Fruit fly (Drosophila melanogaster) whole organism, embryonic: ENCODE measurements around the gene Rbp1-like.

Experiments used
- Atf-2 ChIP-seq: fragments of 200-800 bp; sonication (Bioruptor generic); optimal IDR thresholded peaks from 2 replicates; lab custom pipeline; 2016; ENCODE audit warnings: missing biosample characterization, missing genetic modification characterization
- B-H1 ChIP-seq: fragments of 200-800 bp; sonication (Bioruptor generic); IDR thresholded peaks from 3 replicates; pipeline ENCODE4 v1.3.6; 2022; ENCODE audit warnings: missing biosample characterization, missing genetic modification characterization
- B-H2 ChIP-seq: fragments of 200-800 bp; sonication (Bioruptor generic); optimal IDR thresholded peaks from 2 replicates; lab custom pipeline; 2018; ENCODE audit warnings: missing biosample characterization, mild to moderate bottlenecking, missing genetic modification characterization
- Bgb ChIP-seq: fragments of 200-800 bp; sonication (Bioruptor generic); IDR thresholded peaks from 2 replicates; pipeline ENCODE4 v1.3.6; 2022; ENCODE audit warnings: missing biosample characterization, missing genetic modification characterization; ENCODE audit not compliant: partially characterized antibody
- CG10274 ChIP-seq: fragments of 200-800 bp; sonication (Bioruptor generic); optimal IDR thresholded peaks from 3 replicates; lab custom pipeline; 2017; ENCODE audit warnings: missing biosample characterization, mild to moderate bottlenecking, missing genetic modification characterization
- CG10321 ChIP-seq: fragments of 200-800 bp; sonication (Bioruptor generic); IDR thresholded peaks from 2 replicates; pipeline ENCODE4 v1.3.6; 2022; ENCODE audit warnings: missing biosample characterization, missing genetic modification characterization
- CG10654 ChIP-seq: fragments of 200-800 bp; sonication (Bioruptor generic); optimal IDR thresholded peaks from 2 replicates; lab custom pipeline; 2016; ENCODE audit warnings: missing biosample characterization, missing genetic modification characterization
- CG11560 ChIP-seq: fragments of 200-800 bp; sonication (Bioruptor generic); IDR thresholded peaks from 3 replicates; pipeline ENCODE4 v1.3.6; 2022; ENCODE audit warnings: missing biosample characterization, missing genetic modification characterization
- CG11695 ChIP-seq: fragments of 200-800 bp; sonication (Bioruptor generic); IDR thresholded peaks from 3 replicates; pipeline ENCODE4 v1.3.6; 2022; ENCODE audit warnings: missing biosample characterization, missing genetic modification characterization
- CG12104 ChIP-seq: fragments of 200-800 bp; sonication (Bioruptor generic); optimal IDR thresholded peaks from 3 replicates; lab custom pipeline; 2016; ENCODE audit warnings: missing biosample characterization, missing genetic modification characterization
- CG12769 ChIP-seq: fragments of 200-800 bp; sonication (Bioruptor generic); optimal IDR thresholded peaks from 2 replicates; lab custom pipeline; 2019; ENCODE audit warnings: missing biosample characterization, mild to moderate bottlenecking, missing genetic modification characterization, moderate library complexity
- CG13287 ChIP-seq: fragments of 200-800 bp; sonication (Bioruptor generic); IDR thresholded peaks from 2 replicates; pipeline ENCODE4 v1.3.6; 2022; ENCODE audit warnings: missing biosample characterization, missing genetic modification characterization; ENCODE audit not compliant: partially characterized antibody
- CG14441 ChIP-seq: fragments of 200-800 bp; sonication (Bioruptor generic); IDR thresholded peaks from 2 replicates; pipeline ENCODE4 v1.3.6; 2022; ENCODE audit warnings: missing biosample characterization, missing genetic modification characterization
- CG15696 ChIP-seq: fragments of 200-800 bp; sonication (Bioruptor generic); optimal IDR thresholded peaks from 2 replicates; lab custom pipeline; 2019; ENCODE audit warnings: missing biosample characterization, mild to moderate bottlenecking, missing genetic modification characterization, moderate library complexity
- CG2202 ChIP-seq: fragments of 200-800 bp; sonication (Bioruptor generic); optimal IDR thresholded peaks from 2 replicates; lab custom pipeline; 2018; ENCODE audit warnings: missing biosample characterization, mild to moderate bottlenecking, missing genetic modification characterization
- CG5245 ChIP-seq: fragments of 200-800 bp; sonication (Bioruptor generic); optimal IDR thresholded peaks from 3 replicates; lab custom pipeline; 2016; ENCODE audit warnings: missing biosample characterization, missing genetic modification characterization
- CG5953 ChIP-seq: fragments of 200-800 bp; sonication (Bioruptor generic); IDR thresholded peaks from 2 replicates; pipeline ENCODE4 v1.3.6; 2022; ENCODE audit warnings: missing biosample characterization, missing genetic modification characterization
- CG8359 ChIP-seq: fragments of 200-800 bp; sonication (Bioruptor generic); optimal IDR thresholded peaks from 2 replicates; lab custom pipeline; 2017; ENCODE audit warnings: missing biosample characterization, mild to moderate bottlenecking, missing genetic modification characterization, borderline replicate concordance
- CG8765 ChIP-seq: fragments of 200-800 bp; sonication (Bioruptor generic); IDR thresholded peaks from 2 replicates; pipeline ENCODE4 v1.3.6; 2022; ENCODE audit warnings: missing biosample characterization, missing genetic modification characterization
- CTCF ChIP-seq: fragments of 200-800 bp; sonication (Bioruptor generic); optimal IDR thresholded peaks from 2 replicates; lab custom pipeline; 2017; ENCODE audit warnings: missing biosample characterization, mild to moderate bottlenecking, missing genetic modification characterization, moderate library complexity
- Doc2 ChIP-seq: fragments of 200-800 bp; sonication (Bioruptor generic); IDR thresholded peaks from 2 replicates; pipeline ENCODE4 v1.3.6; 2022; ENCODE audit warnings: missing biosample characterization, missing genetic modification characterization
- Doc3 ChIP-seq: fragments of 200-800 bp; sonication (Bioruptor generic); IDR thresholded peaks from 3 replicates; pipeline ENCODE4 v1.3.6; 2022; ENCODE audit warnings: missing biosample characterization, missing genetic modification characterization; ENCODE audit not compliant: partially characterized antibody
- ERR ChIP-seq: fragments of 200-800 bp; sonication (Bioruptor generic); optimal IDR thresholded peaks from 2 replicates; lab custom pipeline; 2016; ENCODE audit warnings: missing biosample characterization, missing genetic modification characterization
- Elba2 ChIP-seq: fragments of 200-800 bp; sonication (Bioruptor generic); optimal IDR thresholded peaks from 3 replicates; lab custom pipeline; 2016; ENCODE audit warnings: missing biosample characterization, missing genetic modification characterization
- Fer1 ChIP-seq: fragments of 200-800 bp; sonication (Bioruptor generic); optimal IDR thresholded peaks from 2 replicates; lab custom pipeline; 2017; ENCODE audit warnings: missing biosample characterization, mild to moderate bottlenecking, missing genetic modification characterization
- Lim3 ChIP-seq: fragments of 200-800 bp; sonication (Bioruptor generic); IDR thresholded peaks from 2 replicates; pipeline ENCODE4 v1.3.6; 2022; ENCODE audit warnings: missing biosample characterization, missing genetic modification characterization
- MESR4 ChIP-seq: fragments of 200-800 bp; sonication (Bioruptor generic); optimal IDR thresholded peaks from 2 replicates; lab custom pipeline; 2018; ENCODE audit warnings: missing biosample characterization, mild to moderate bottlenecking, missing genetic modification characterization, moderate library complexity
- Med ChIP-seq: fragments of 200-800 bp; sonication (Bioruptor generic); peaks from one replicate; lab custom pipeline; 2016; ENCODE audit warnings: missing biosample characterization, missing genetic modification characterization, mild to moderate bottlenecking, inconsistent platforms, moderate library complexity
- NK7.1 ChIP-seq: fragments of 200-800 bp; sonication (Bioruptor generic); optimal IDR thresholded peaks from 3 replicates; lab custom pipeline; 2016; ENCODE audit warnings: missing biosample characterization, missing genetic modification characterization
- Neu2 ChIP-seq: fragments of 200-800 bp; sonication (Bioruptor generic); optimal IDR thresholded peaks from 3 replicates; lab custom pipeline; 2016; ENCODE audit warnings: missing biosample characterization, missing genetic modification characterization, borderline replicate concordance
- PHDP ChIP-seq: fragments of 200-800 bp; sonication (Bioruptor generic); optimal IDR thresholded peaks from 3 replicates; lab custom pipeline; 2018; ENCODE audit warnings: missing biosample characterization, mild to moderate bottlenecking, missing genetic modification characterization, moderate library complexity
- Six4 ChIP-seq: fragments of 200-800 bp; sonication (Bioruptor generic); optimal IDR thresholded peaks from 2 replicates; lab custom pipeline; 2016; ENCODE audit warnings: missing biosample characterization, missing genetic modification characterization
- TFAM ChIP-seq: fragments of 200-800 bp; sonication (Bioruptor generic); optimal IDR thresholded peaks from 2 replicates; lab custom pipeline; 2017; ENCODE audit warnings: missing biosample characterization, missing genetic modification characterization, inconsistent platforms
- ab ChIP-seq: fragments of 200-800 bp; sonication (Bioruptor generic); optimal IDR thresholded peaks from 2 replicates; lab custom pipeline; 2016; ENCODE audit warnings: missing biosample characterization, missing genetic modification characterization
- ara ChIP-seq: fragments of 200-800 bp; sonication (Bioruptor generic); IDR thresholded peaks from 2 replicates; pipeline ENCODE4 v1.3.6; 2022; ENCODE audit warnings: missing biosample characterization, missing genetic modification characterization
- btn ChIP-seq: fragments of 200-800 bp; sonication (Bioruptor generic); optimal IDR thresholded peaks from 2 replicates; lab custom pipeline; 2016; ENCODE audit warnings: missing biosample characterization, missing genetic modification characterization
- cad ChIP-seq: fragments of >200 bp; optimal IDR thresholded peaks from 2 replicates; lab custom pipeline; 2017; ENCODE audit warnings: missing biosample characterization, missing genetic modification characterization
- chm ChIP-seq: fragments of 200-800 bp; sonication (Bioruptor generic); IDR thresholded peaks from 2 replicates; pipeline ENCODE4 v1.3.6; 2022; ENCODE audit warnings: missing biosample characterization, missing genetic modification characterization
- crp ChIP-seq, 2 experiments: fragments of 200-800 bp; sonication (Bioruptor generic); optimal IDR thresholded peaks; 2 replicates in 1 of 2; 3 replicates in 1 of 2; lab custom pipeline; 2017; ENCODE audit warnings: missing biosample characterization in 2 of 2, missing genetic modification characterization in 2 of 2, mild to moderate bottlenecking in 1 of 2, moderate library complexity in 1 of 2
- dati ChIP-seq: fragments of 200-800 bp; sonication (Bioruptor generic); IDR thresholded peaks from 2 replicates; pipeline ENCODE4 v1.3.6; 2022; ENCODE audit warnings: missing biosample characterization, missing genetic modification characterization
- dimm ChIP-seq: fragments of 200-800 bp; sonication (Bioruptor generic); IDR thresholded peaks from 2 replicates; pipeline ENCODE4 v1.3.6; 2022; ENCODE audit warnings: missing biosample characterization, missing genetic modification characterization
- dmrt11E ChIP-seq: fragments of 200-800 bp; sonication (Bioruptor generic); optimal IDR thresholded peaks from 3 replicates; lab custom pipeline; 2018; ENCODE audit warnings: missing biosample characterization, mild to moderate bottlenecking, missing genetic modification characterization, moderate library complexity
- eyg ChIP-seq: fragments of 200-800 bp; sonication (Bioruptor generic); optimal IDR thresholded peaks from 3 replicates; lab custom pipeline; 2016; ENCODE audit warnings: missing biosample characterization, missing genetic modification characterization
- gro ChIP-seq: fragments of 200-800 bp; sonication (Bioruptor generic); optimal IDR thresholded peaks from 2 replicates; lab custom pipeline; 2016; ENCODE audit warnings: missing biosample characterization, missing genetic modification characterization
- kni ChIP-seq: fragments of 200-800 bp; sonication (Bioruptor generic); optimal IDR thresholded peaks from 3 replicates; lab custom pipeline; 2017; ENCODE audit warnings: mild to moderate bottlenecking, missing biosample characterization, missing genetic modification reagents, missing genetic modification characterization
- phol ChIP-seq: fragments of 200-800 bp; sonication (Bioruptor generic); optimal IDR thresholded peaks from 3 replicates; lab custom pipeline; 2018; ENCODE audit warnings: missing biosample characterization, mild to moderate bottlenecking, missing genetic modification characterization, moderate library complexity
- sc ChIP-seq, 3 experiments: fragments of >200 bp in 2 of 3; fragments of 200-800 bp in 1 of 3; sonication (Bioruptor generic) in 1 of 3; optimal IDR thresholded peaks; 2 replicates in 2 of 3; 3 replicates in 1 of 3; lab custom pipeline; 2017; ENCODE audit warnings: mild to moderate bottlenecking in 1 of 3, missing biosample characterization in 1 of 3, missing genetic modification characterization in 1 of 3, missing genetic modification reagents in 1 of 3
- scrt ChIP-seq: fragments of 200-800 bp; sonication (Bioruptor generic); optimal IDR thresholded peaks from 2 replicates; lab custom pipeline; 2018; ENCODE audit warnings: missing biosample characterization, mild to moderate bottlenecking, missing genetic modification characterization, moderate library complexity
- sim ChIP-seq: fragments of 200-800 bp; sonication (Bioruptor generic); IDR thresholded peaks from 2 replicates; pipeline ENCODE4 v1.3.6; 2022; ENCODE audit warnings: missing biosample characterization, missing genetic modification characterization
- sisA ChIP-seq: fragments of 200-800 bp; sonication (Bioruptor generic); IDR thresholded peaks from 2 replicates; pipeline ENCODE4 v1.3.6; 2022; ENCODE audit warnings: missing biosample characterization, missing genetic modification characterization
- tx ChIP-seq: fragments of 200-800 bp; sonication (Bioruptor generic); optimal IDR thresholded peaks from 2 replicates; lab custom pipeline; 2016; ENCODE audit warnings: missing biosample characterization, missing genetic modification characterization

Gene Rbp1-like

DNA sequence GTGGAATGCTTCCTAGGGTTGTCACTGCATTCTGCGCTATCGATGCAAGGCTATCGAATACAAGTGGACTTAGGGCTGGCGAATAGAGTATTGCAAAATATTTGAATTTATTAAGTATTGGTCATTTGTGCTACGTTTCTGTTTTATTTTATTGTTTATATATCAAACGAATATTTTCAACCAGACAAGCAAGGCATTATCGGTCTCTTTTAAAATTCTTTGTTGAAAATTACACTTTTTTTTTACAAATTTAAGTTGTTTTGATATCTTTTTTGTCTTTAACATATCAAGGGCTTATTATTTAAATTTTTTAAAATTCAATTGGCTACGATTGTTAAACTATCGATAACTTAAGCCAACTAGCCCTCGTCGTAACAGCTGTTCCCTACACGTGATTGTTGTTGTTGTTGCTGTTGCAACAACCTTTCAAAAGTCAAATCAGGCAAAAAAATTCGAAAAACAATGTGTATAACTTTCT is 2.7 kb upstream of the Rbp1-like start, which contains the start of the genes Ype and CG1662 (continued):
- TF ChIP-seq Med (peak; percentile 93), ab (peak; percentile 38), tx (GFP tag; lab: Kevin White, UChicago) (peak; percentile 58), CG14441 (GFP tag; lab: Robert Waterston, UW) (peak; percentile 60), CG15696 (peak; percentile 83), CG12104 (peak; percentile 79), CG8359 (GFP tag; lab: Kevin White, UChicago) (no peak), dmrt11E (tag; lab: Kevin White, UChicago) (peak; percentile 71), CG5953 (GFP tag; lab: Robert Waterston, UW) (no peak; the same call in 1 of the 2 replicates), CG11695 (GFP tag; lab: Robert Waterston, UW) (0 out of 3 replicates have a peak, but pooled peaks have one; percentile 26), scrt (GFP tag; lab: Kevin White, UChicago) (peak; percentile 36), Atf-2 (GFP tag; lab: Kevin White, UChicago) (peak; percentile 54), crp (GFP tag; optimal IDR thresholded peaks at IDR 0.05; lab: Kevin White, UChicago) (peak; percentile 61 to 89), CG10321 (no peak), Fer1 (GFP tag; lab: Kevin White, UChicago) (peak; percentile 71), dati (GFP tag; lab: Robert Waterston, UW) (no peak), sc (optimal IDR thresholded peaks at IDR 0.05; lab: Kevin White, UChicago) (no peak), sc (GFP tag; optimal IDR thresholded peaks at IDR 0.05; lab: Kevin White, UChicago) (peak; percentile 15), CTCF (peak; percentile 20), Doc3 (GFP tag; lab: Robert Waterston, UW) (peak; percentile 63; the same call in 2 of the 3 replicates), Doc2 (GFP tag; lab: Robert Waterston, UW) (no peak), dimm (GFP tag; lab: Robert Waterston, UW) (no peak), CG10654 (peak; percentile 69), B-H1 (GFP tag; lab: Robert Waterston, UW) (no peak; the same call in 2 of the 3 replicates), btn (no peak), TFAM (GFP tag; lab: Kevin White, UChicago) (no peak), Six4 (peak; percentile 54), ERR (GFP tag; lab: Kevin White, UChicago) (no peak), CG12769 (tag; lab: Kevin White, UChicago) (no peak), Elba2 (GFP tag; lab: Kevin White, UChicago) (peak; percentile 2), phol (peak; percentile 85), Neu2 (no peak), gro (GFP tag; lab: Kevin White, UChicago) (no peak), CG2202 (tag; lab: Kevin White, UChicago) (peak; percentile 36), MESR4 (GFP tag; lab: Kevin White, UChicago) (no peak), CG8765 (GFP tag; lab: Robert Waterston, UW) (no peak), CG10274 (GFP tag; lab: Kevin White, UChicago) (no peak), eyg (peak; percentile 11), CG11560 (tag; lab: Robert Waterston, UW) (peak; percentile 93), NK7.1 (GFP tag; lab: Kevin White, UChicago) (no peak), CG5245 (GFP tag; lab: Kevin White, UChicago) (peak; percentile 47), chm (GFP tag; lab: Robert Waterston, UW) (peak; percentile 59), B-H2 (GFP tag; lab: Kevin White, UChicago) (peak; percentile 81), Bgb (GFP tag; lab: Robert Waterston, UW) (peak; percentile 51), ara (GFP tag; lab: Robert Waterston, UW) (no peak), kni (GFP tag; lab: Kevin White, UChicago) (peak; percentile 36), sim (GFP tag; lab: Robert Waterston, UW) (no peak), sisA (GFP tag; lab: Robert Waterston, UW) (peak; percentile 62; the same call in 1 of the 2 replicates), cad (GFP tag; lab: Kevin White, UChicago) (no peak), Lim3 (GFP tag; lab: Robert Waterston, UW) (no peak), CG13287 (GFP tag; lab: Robert Waterston, UW) (peak; percentile 75), PHDP (tag; lab: Kevin White, UChicago) (peak; percentile 72)
